Fruit fly (Drosophila melanogaster) whole organism, embryonic: ENCODE results near the gene Prx3.

Experiments
- Atf-2 ChIP-seq: fragments of 200-800 bp; sonication (Bioruptor generic); optimal IDR thresholded peaks from 2 replicates; lab custom pipeline; 2016; ENCODE audit warnings: missing biosample characterization, missing genetic modification characterization
- CG12219 ChIP-seq: fragments of 200-800 bp; sonication (Bioruptor generic); optimal IDR thresholded peaks from 3 replicates; lab custom pipeline; 2018; ENCODE audit warnings: missing biosample characterization, mild to moderate bottlenecking, missing genetic modification characterization
- CG1603 ChIP-seq: fragments of 200-800 bp; sonication (Bioruptor generic); optimal IDR thresholded peaks from 2 replicates; lab custom pipeline; 2019; ENCODE audit warnings: missing biosample characterization, mild to moderate bottlenecking, missing genetic modification characterization, moderate library complexity
- CG18599 ChIP-seq: fragments of 200-800 bp; sonication (Bioruptor generic); optimal IDR thresholded peaks from 3 replicates; lab custom pipeline; 2017; ENCODE audit warnings: missing biosample characterization, missing genetic modification characterization, mild to moderate bottlenecking, moderate library complexity, missing genetic modification reagents
- CG8765 ChIP-seq: fragments of 200-800 bp; sonication (Bioruptor generic); IDR thresholded peaks from 2 replicates; pipeline ENCODE4 v1.3.6; 2022; ENCODE audit warnings: missing biosample characterization, missing genetic modification characterization
- CoRest ChIP-seq: fragments of 200-800 bp; sonication (Bioruptor generic); optimal IDR thresholded peaks from 3 replicates; lab custom pipeline; 2018; ENCODE audit warnings: missing biosample characterization, mild to moderate bottlenecking, missing genetic modification characterization, moderate library complexity
- Usf ChIP-seq: fragments of 200-800 bp; sonication (Bioruptor generic); optimal IDR thresholded peaks from 2 replicates; lab custom pipeline; 2017; ENCODE audit warnings: missing genotype, missing biosample characterization, missing genetic modification characterization
- nau ChIP-seq: fragments of 200-800 bp; sonication (Bioruptor generic); optimal IDR thresholded peaks from 3 replicates; lab custom pipeline; 2017; ENCODE audit warnings: missing biosample characterization, mild to moderate bottlenecking, missing genetic modification characterization, missing genetic modification reagents
- pb ChIP-seq: fragments of 200-800 bp; sonication (Bioruptor generic); optimal IDR thresholded peaks from 3 replicates; lab custom pipeline; 2016; ENCODE audit warnings: missing biosample characterization, missing genetic modification characterization

DNA sequence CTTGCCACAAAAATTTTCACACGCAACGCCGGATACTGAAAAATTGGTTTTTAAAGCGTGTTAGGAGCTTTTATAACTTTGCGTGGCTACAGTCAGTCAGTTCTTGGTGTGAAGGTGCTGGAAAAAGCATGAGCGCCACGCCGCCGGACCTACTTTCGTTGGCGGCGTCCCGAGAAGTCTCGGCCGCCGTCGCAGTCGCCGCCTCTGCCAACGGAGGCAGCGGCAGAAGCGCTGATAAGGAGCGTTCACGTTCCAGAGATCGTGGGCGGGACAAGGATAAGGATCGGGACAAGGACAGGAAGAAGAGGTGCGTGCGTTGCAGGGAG is 5.9 kb downstream of the Prx3 start:
- TF ChIP-seq Usf (no peak), Atf-2 (GFP tag; lab: Kevin White, UChicago) (no peak), pb (no peak), CG1603 (tag; lab: Kevin White, UChicago) (no peak), CoRest (tag; lab: Kevin White, UChicago) (no peak), nau (GFP tag; lab: Kevin White, UChicago) (no peak), CG18599 (GFP tag; lab: Kevin White, UChicago) (no peak), CG12219 (GFP tag; lab: Kevin White, UChicago) (no peak), CG8765 (GFP tag; lab: Robert Waterston, UW) (no peak)
